Fruit fly (Drosophila melanogaster) whole organism, embryonic: ENCODE results near the gene DCTN1-p150.
A peak's percentile ranks its signal among the peaks of the same experiment; 100 is the strongest.

Source experiments
- ATbp ChIP-seq: fragments of 200-800 bp; sonication (Bioruptor generic); optimal IDR thresholded peaks from 2 replicates; lab custom pipeline; 2017; ENCODE audit warnings: missing biosample characterization, mild to moderate bottlenecking, missing genetic modification characterization, missing genetic modification reagents
- Atf6 ChIP-seq: fragments of 200-800 bp; sonication (Bioruptor generic); IDR thresholded peaks from 2 replicates; pipeline ENCODE4 v1.3.6; 2022; ENCODE audit warnings: missing biosample characterization, missing genetic modification characterization
- BtbVII ChIP-seq: fragments of 200-800 bp; sonication (Bioruptor generic); optimal IDR thresholded peaks from 3 replicates; lab custom pipeline; 2017; ENCODE audit warnings: missing biosample characterization, mild to moderate bottlenecking, missing genetic modification characterization
- CG10959 ChIP-seq: fragments of 200-800 bp; sonication (Bioruptor generic); IDR thresholded peaks from 2 replicates; pipeline ENCODE4 v1.3.6; 2022; ENCODE audit warnings: missing biosample characterization, missing genetic modification characterization
- CG11456 ChIP-seq: fragments of 200-800 bp; sonication (Bioruptor generic); IDR thresholded peaks from 3 replicates; pipeline ENCODE4 v1.3.6; 2022; ENCODE audit warnings: missing biosample characterization, missing genetic modification characterization
- CG12104 ChIP-seq: fragments of 200-800 bp; sonication (Bioruptor generic); optimal IDR thresholded peaks from 3 replicates; lab custom pipeline; 2016; ENCODE audit warnings: missing biosample characterization, missing genetic modification characterization
- CG12155 ChIP-seq: fragments of 200-800 bp; sonication (Bioruptor generic); optimal IDR thresholded peaks from 3 replicates; lab custom pipeline; 2016; ENCODE audit warnings: missing biosample characterization, missing genetic modification characterization
- CG12769 ChIP-seq: fragments of 200-800 bp; sonication (Bioruptor generic); optimal IDR thresholded peaks from 2 replicates; lab custom pipeline; 2019; ENCODE audit warnings: missing biosample characterization, mild to moderate bottlenecking, missing genetic modification characterization, moderate library complexity
- CG14965 ChIP-seq: fragments of 200-800 bp; sonication (Bioruptor generic); optimal IDR thresholded peaks from 2 replicates; lab custom pipeline; 2016; ENCODE audit warnings: missing biosample characterization, missing genetic modification characterization, borderline replicate concordance
- CG15073 ChIP-seq: fragments of 200-800 bp; sonication (Bioruptor generic); optimal IDR thresholded peaks from 2 replicates; lab custom pipeline; 2016; ENCODE audit warnings: missing biosample characterization, missing genetic modification characterization
- CG15269 ChIP-seq: fragments of 200-800 bp; sonication (Bioruptor generic); optimal IDR thresholded peaks from 2 replicates; lab custom pipeline; 2018; ENCODE audit warnings: missing biosample characterization, mild to moderate bottlenecking, missing genetic modification characterization, moderate library complexity
- CG17612 ChIP-seq: fragments of 200-800 bp; sonication (Bioruptor generic); IDR thresholded peaks from 2 replicates; pipeline ENCODE4 v1.3.6; 2022; ENCODE audit warnings: missing biosample characterization, missing genetic modification characterization
- CG1792 ChIP-seq: fragments of 200-800 bp; sonication (Bioruptor generic); optimal IDR thresholded peaks from 2 replicates; lab custom pipeline; 2016; ENCODE audit warnings: missing biosample characterization, missing genetic modification characterization
- CG2199 ChIP-seq: fragments of 200-800 bp; sonication (Bioruptor generic); IDR thresholded peaks from 3 replicates; pipeline ENCODE4 v1.3.6; 2022; ENCODE audit warnings: missing biosample characterization, missing genetic modification characterization
- CG32532 ChIP-seq: fragments of 200-800 bp; sonication (Bioruptor generic); IDR thresholded peaks from 2 replicates; pipeline ENCODE4 v1.3.6; 2022; ENCODE audit warnings: missing biosample characterization, missing genetic modification characterization
- CG34376 ChIP-seq: fragments of 200-800 bp; sonication (Bioruptor generic); optimal IDR thresholded peaks from 2 replicates; lab custom pipeline; 2018; ENCODE audit warnings: missing biosample characterization, mild to moderate bottlenecking, missing genetic modification characterization
- CG4328 ChIP-seq: fragments of 200-800 bp; sonication (Bioruptor generic); optimal IDR thresholded peaks from 3 replicates; lab custom pipeline; 2017; ENCODE audit warnings: missing biosample characterization, missing genetic modification reagents, missing genetic modification characterization
- CG5245 ChIP-seq: fragments of 200-800 bp; sonication (Bioruptor generic); optimal IDR thresholded peaks from 3 replicates; lab custom pipeline; 2016; ENCODE audit warnings: missing biosample characterization, missing genetic modification characterization
- CG5953 ChIP-seq: fragments of 200-800 bp; sonication (Bioruptor generic); IDR thresholded peaks from 2 replicates; pipeline ENCODE4 v1.3.6; 2022; ENCODE audit warnings: missing biosample characterization, missing genetic modification characterization
- CG6683 ChIP-seq: fragments of 200-800 bp; sonication (Bioruptor generic); optimal IDR thresholded peaks from 2 replicates; lab custom pipeline; 2017; ENCODE audit warnings: missing biosample characterization, mild to moderate bottlenecking, missing genetic modification characterization, missing genetic modification reagents
- CG6791 ChIP-seq: fragments of 200-800 bp; sonication (Bioruptor generic); IDR thresholded peaks from 3 replicates; pipeline ENCODE4 v1.3.6; 2022; ENCODE audit warnings: missing biosample characterization, missing genetic modification characterization; ENCODE audit not compliant: partially characterized antibody
- D19A ChIP-seq: fragments of 200-800 bp; optimal IDR thresholded peaks from 3 replicates; lab custom pipeline; 2019; ENCODE audit warnings: missing biosample characterization, mild to moderate bottlenecking, missing genetic modification characterization, moderate library complexity
- Fer3 ChIP-seq: fragments of 200-800 bp; sonication (Bioruptor generic); optimal IDR thresholded peaks from 2 replicates; lab custom pipeline; 2018; ENCODE audit warnings: missing biosample characterization, mild to moderate bottlenecking, missing genetic modification characterization, moderate library complexity
- Gsc ChIP-seq: fragments of 200-800 bp; sonication (Bioruptor generic); IDR thresholded peaks from 2 replicates; pipeline ENCODE4 v1.3.6; 2022; ENCODE audit warnings: missing biosample characterization, missing genetic modification characterization
- HLH3B ChIP-seq: fragments of 200-800 bp; sonication (Bioruptor generic); IDR thresholded peaks from 2 replicates; pipeline ENCODE4 v1.3.6; 2022; ENCODE audit warnings: missing biosample characterization, missing genetic modification characterization
- HmgZ ChIP-seq: fragments of 200-800 bp; sonication (Bioruptor generic); optimal IDR thresholded peaks from 2 replicates; lab custom pipeline; 2018; ENCODE audit warnings: missing biosample characterization, mild to moderate bottlenecking, missing genetic modification characterization
- Hr51 ChIP-seq, 2 experiments: fragments of 200-800 bp; sonication (Bioruptor generic); optimal IDR thresholded peaks; 2 replicates in 1 of 2; 3 replicates in 1 of 2; lab custom pipeline; 2016 to 2018; ENCODE audit warnings: missing biosample characterization in 2 of 2, missing genetic modification characterization in 2 of 2, mild to moderate bottlenecking in 1 of 2, moderate library complexity in 1 of 2
- NFAT ChIP-seq: fragments of 200-800 bp; sonication (Bioruptor generic); IDR thresholded peaks from 2 replicates; pipeline ENCODE4 v1.3.6; 2022; ENCODE audit warnings: missing biosample characterization, missing genetic modification characterization
- NfI ChIP-seq: fragments of 200-800 bp; sonication (Bioruptor generic); optimal IDR thresholded peaks from 3 replicates; lab custom pipeline; 2018; ENCODE audit warnings: missing biosample characterization, mild to moderate bottlenecking, missing genetic modification characterization, moderate library complexity
- PHDP ChIP-seq: fragments of 200-800 bp; sonication (Bioruptor generic); optimal IDR thresholded peaks from 3 replicates; lab custom pipeline; 2018; ENCODE audit warnings: missing biosample characterization, mild to moderate bottlenecking, missing genetic modification characterization, moderate library complexity
- Rfx ChIP-seq: fragments of 200-800 bp; sonication (Bioruptor generic); IDR thresholded peaks from 2 replicates; pipeline ENCODE4 v1.3.6; 2022; ENCODE audit warnings: missing biosample characterization, missing genetic modification characterization
- az2 ChIP-seq: fragments of 200-800 bp; sonication (Bioruptor generic); optimal IDR thresholded peaks from 3 replicates; lab custom pipeline; 2016; ENCODE audit warnings: missing biosample characterization, missing genetic modification characterization
- chinmo ChIP-seq: fragments of 200-800 bp; sonication (Bioruptor generic); IDR thresholded peaks from 4 replicates; pipeline ENCODE4 v1.3.6; 2022; ENCODE audit warnings: missing biosample characterization, missing genetic modification characterization; ENCODE audit not compliant: partially characterized antibody
- da ChIP-seq: fragments of 200-800 bp; sonication (Bioruptor generic); optimal IDR thresholded peaks from 2 replicates; lab custom pipeline; 2016; ENCODE audit warnings: missing biosample characterization, missing genetic modification characterization
- dmrt11E ChIP-seq: fragments of 200-800 bp; sonication (Bioruptor generic); optimal IDR thresholded peaks from 3 replicates; lab custom pipeline; 2018; ENCODE audit warnings: missing biosample characterization, mild to moderate bottlenecking, missing genetic modification characterization, moderate library complexity
- esg ChIP-seq: fragments of 200-800 bp; sonication (Bioruptor generic); conservative IDR thresholded peaks from 2 replicates; pipeline ENCODE4 v1.3.6; 2022; ENCODE audit warnings: missing biosample characterization, missing genetic modification characterization
- gsb ChIP-seq: fragments of 200-800 bp; sonication (Bioruptor generic); IDR thresholded peaks from 2 replicates; pipeline ENCODE4 v1.3.6; 2022; ENCODE audit warnings: missing biosample characterization, missing genetic modification characterization
- hbn ChIP-seq: fragments of 200-800 bp; sonication (Bioruptor generic); IDR thresholded peaks from 2 replicates; pipeline ENCODE4 v1.3.6; 2022; ENCODE audit warnings: missing biosample characterization, missing genetic modification characterization; ENCODE audit not compliant: partially characterized antibody
- her ChIP-seq: fragments of 200-800 bp; sonication (Bioruptor generic); optimal IDR thresholded peaks from 2 replicates; lab custom pipeline; 2016; ENCODE audit warnings: missing biosample characterization, missing genetic modification characterization
- lab ChIP-seq: fragments of 200-800 bp; sonication (Bioruptor generic); optimal IDR thresholded peaks from 3 replicates; lab custom pipeline; 2017; ENCODE audit warnings: missing biosample characterization, missing genetic modification characterization, mild to moderate bottlenecking, moderate library complexity, missing genetic modification reagents
- lola ChIP-seq, 3 experiments: fragments of >200 bp in 2 of 3; fragments of 200-800 bp in 1 of 3; sonication (Bioruptor generic) in 1 of 3; optimal IDR thresholded peaks; 2 replicates each; lab custom pipeline; 2017 to 2019; ENCODE audit warnings: missing biosample characterization in 3 of 3, missing genetic modification characterization in 3 of 3, mild to moderate bottlenecking in 1 of 3, moderate library complexity in 1 of 3
- nau ChIP-seq: fragments of 200-800 bp; sonication (Bioruptor generic); optimal IDR thresholded peaks from 3 replicates; lab custom pipeline; 2017; ENCODE audit warnings: missing biosample characterization, mild to moderate bottlenecking, missing genetic modification characterization, missing genetic modification reagents
- nom ChIP-seq: fragments of 200-800 bp; sonication (Bioruptor generic); optimal IDR thresholded peaks from 2 replicates; lab custom pipeline; 2017; ENCODE audit warnings: missing biosample characterization, missing genetic modification characterization, mild to moderate bottlenecking, moderate library complexity, missing genetic modification reagents
- sisA ChIP-seq: fragments of 200-800 bp; sonication (Bioruptor generic); IDR thresholded peaks from 2 replicates; pipeline ENCODE4 v1.3.6; 2022; ENCODE audit warnings: missing biosample characterization, missing genetic modification characterization
- trem ChIP-seq: fragments of 200-800 bp; optimal IDR thresholded peaks from 3 replicates; lab custom pipeline; 2019; ENCODE audit warnings: missing biosample characterization, mild to moderate bottlenecking, missing genetic modification characterization, moderate library complexity
- vnd ChIP-seq: fragments of 200-800 bp; sonication (Bioruptor generic); IDR thresholded peaks from 3 replicates; pipeline ENCODE4 v1.3.6; 2022; ENCODE audit warnings: missing biosample characterization, missing genetic modification characterization; ENCODE audit not compliant: partially characterized antibody
- wek ChIP-seq: fragments of 200-800 bp; sonication (Bioruptor generic); optimal IDR thresholded peaks from 3 replicates; lab custom pipeline; 2018; ENCODE audit warnings: missing biosample characterization, mild to moderate bottlenecking, missing genetic modification characterization, moderate library complexity

The DCTN1-p150 gene

DNA sequence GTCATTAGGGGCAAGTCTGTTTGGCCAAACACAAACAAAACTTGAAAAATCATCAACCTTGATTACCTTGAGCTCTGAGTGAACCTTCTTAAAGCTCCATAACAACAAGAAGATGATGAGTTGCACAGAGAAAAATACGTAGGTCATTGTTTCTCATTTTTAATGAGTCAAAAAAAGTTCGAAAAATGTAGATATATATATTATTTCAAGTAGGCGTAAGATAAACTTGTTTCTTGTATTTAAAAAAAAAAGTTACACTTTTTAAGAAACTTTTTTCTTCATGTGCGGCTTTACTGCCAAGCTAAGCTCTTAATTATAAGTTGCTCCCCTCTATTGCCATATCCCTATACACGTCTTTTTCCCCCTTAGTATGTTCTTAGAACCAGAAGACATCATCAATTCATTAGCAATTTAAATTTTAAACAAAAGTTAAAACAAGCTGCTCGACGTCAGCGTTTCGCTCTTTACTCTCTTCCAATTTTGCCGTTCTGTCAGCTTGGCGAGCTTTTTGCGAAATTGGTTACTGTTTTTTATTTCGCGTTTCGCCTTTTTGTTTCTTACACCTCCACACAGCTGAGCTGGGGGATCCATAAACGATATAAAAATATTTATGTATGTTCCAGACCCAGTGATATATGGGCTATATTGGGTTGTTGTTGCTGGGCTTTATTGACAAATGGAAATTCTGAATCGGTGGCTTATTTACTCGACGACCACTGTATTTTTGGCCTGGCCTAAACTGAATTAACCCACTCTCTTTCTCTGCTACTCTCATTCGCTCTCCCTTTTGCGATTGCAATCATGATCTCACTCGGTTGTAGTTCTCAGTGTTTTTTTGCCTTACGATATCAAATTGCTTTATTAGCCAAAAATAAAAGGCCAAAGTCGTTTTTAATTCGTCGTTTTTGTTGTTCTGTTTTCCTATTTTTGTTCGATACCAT lies 5.6 kb upstream of the DCTN1-p150 start (continued):
- TF ChIP-seq lola (GFP tag; optimal IDR thresholded peaks at IDR 0.05; lab: Kevin White, UChicago) (peak in 1 of 3 experiments; percentile 29), esg (peak; percentile 32), sisA (GFP tag; lab: Robert Waterston, UW) (peak; percentile 38; the same call in 1 of the 2 replicates), nau (GFP tag; lab: Kevin White, UChicago) (no peak), D19A (tag; lab: Kevin White, UChicago) (peak; percentile 1), trem (no peak), CG6683 (GFP tag; lab: Kevin White, UChicago) (no peak), ATbp (GFP tag; lab: Kevin White, UChicago) (no peak), nom (peak; percentile 10), NfI (GFP tag; lab: Kevin White, UChicago) (peak; percentile 29), CG6791 (GFP tag; lab: Robert Waterston, UW) (no peak), gsb (GFP tag; lab: Robert Waterston, UW) (peak; percentile 59), CG10959 (GFP tag; lab: Robert Waterston, UW) (0 out of 2 replicates have a peak, but pooled peaks have one; percentile 37), CG15269 (peak; percentile 50), BtbVII (peak; percentile 47), Fer3 (tag; lab: Kevin White, UChicago) (peak; percentile 57), her (GFP tag; lab: Kevin White, UChicago) (peak; percentile 8), CG12769 (tag; lab: Kevin White, UChicago) (no peak), CG5245 (no peak), Rfx (peak; percentile 91), CG11456 (GFP tag; lab: Robert Waterston, UW) (peak; percentile 77), CG12104 (GFP tag; lab: Kevin White, UChicago) (peak; percentile 56), Gsc (no peak), NFAT (GFP tag; lab: Robert Waterston, UW) (peak; percentile 70; the same call in 1 of the 2 replicates), CG14965 (GFP tag; lab: Kevin White, UChicago) (no peak), dmrt11E (peak; percentile 10), HmgZ (tag; lab: Kevin White, UChicago) (peak; percentile 19), lab (GFP tag; lab: Kevin White, UChicago) (peak; percentile 85), CG34376 (GFP tag; lab: Kevin White, UChicago) (no peak), CG17612 (GFP tag; lab: Robert Waterston, UW) (0 out of 2 replicates have a peak, but pooled peaks have one; percentile 13), CG5953 (no peak), HLH3B (GFP tag; lab: Robert Waterston, UW) (peak; percentile 59; the same call in 1 of the 2 replicates), CG12155 (GFP tag; lab: Kevin White, UChicago) (peak; percentile 24), CG15073 (no peak), chinmo (0 out of 4 replicates have a peak, but pooled peaks have one; percentile 42), CG32532 (GFP tag; lab: Robert Waterston, UW) (peak; percentile 93), az2 (GFP tag; lab: Kevin White, UChicago) (peak; percentile 38), Hr51 (GFP tag; optimal IDR thresholded peaks at IDR 0.05; lab: Kevin White, UChicago) (peak in 1 of 2 experiments; percentile 29), da (GFP tag; lab: Kevin White, UChicago) (no peak), PHDP (tag; lab: Kevin White, UChicago) (peak; percentile 56), Atf6 (GFP tag; lab: Robert Waterston, UW) (peak; percentile 83), CG2199 (GFP tag; lab: Robert Waterston, UW) (no peak), CG1792 (GFP tag; lab: Kevin White, UChicago) (no peak), vnd (no peak), CG4328 (GFP tag; lab: Kevin White, UChicago) (no peak), hbn (no peak), wek (GFP tag; lab: Kevin White, UChicago) (no peak)
